Worm (Caenorhabditis elegans): ENCODE measurements around the gene clh-2.

- TF ChIP-seq lim-6 (tag; optimal IDR thresholded peaks at IDR 0.05) = no peak
- TF ChIP-seq ceh-48 (tag; optimal IDR thresholded peaks at IDR 0.05) = no peak
- no peak for TF ChIP-seq ama-1 (optimal IDR thresholded peaks at IDR 0.05)
- TF ChIP-seq unc-55 (GFP tag; optimal IDR thresholded peaks at IDR 0.05) = no peak
- no peak for TF ChIP-seq lin-11 (tag; optimal IDR thresholded peaks at IDR 0.05)
- TF ChIP-seq hlh-30 (tag; optimal IDR thresholded peaks at IDR 0.05; ENCODE audit: insufficient read depth) = no peak
- TF ChIP-seq tbx-2 (tag; optimal IDR thresholded peaks at IDR 0.05) = no peak
- TF ChIP-seq pqm-1 (tag; optimal IDR thresholded peaks at IDR 0.05) = no peak
- no peak for TF ChIP-seq hlh-13 (GFP tag; optimal IDR thresholded peaks at IDR 0.05)
- TF ChIP-seq eyg-1 (tag; optimal IDR thresholded peaks at IDR 0.05) = no peak
- no peak for TF ChIP-seq nhr-11 (tag; optimal IDR thresholded peaks at IDR 0.05)
- TF ChIP-seq ref-2 (tag; optimal IDR thresholded peaks at IDR 0.05) = no peak
Measured at ce11 chrII:11361751-11362150, 10.1 kb downstream of the clh-2 start.

Measured in whole organism, late embryonic.